Worm (Caenorhabditis elegans) whole organism, L1 larva: Measurements from ENCODE around the gene C10F3.7.

Experiments used
- C04F5.9 ChIP-seq: sonication (generic microtip); optimal IDR thresholded peaks from 2 replicates; lab custom pipeline; 2016; ENCODE audit warnings: missing genetic modification characterization, missing compliant biosample characterization
- C16A3.4 ChIP-seq: fragments of 150-350 bp; optimal IDR thresholded peaks from 2 replicates; lab custom pipeline; 2014; ENCODE audit warnings: missing biosample characterization, missing genetic modification characterization
- Y116A8C.19 ChIP-seq: sonication (generic microtip); optimal IDR thresholded peaks from 2 replicates; lab custom pipeline; 2016; ENCODE audit warnings: missing compliant biosample characterization, missing genetic modification characterization, borderline replicate concordance
- aha-1 ChIP-seq: fragments of 150-350 bp; optimal IDR thresholded peaks from 2 replicates; lab custom pipeline; 2014; ENCODE audit warnings: missing biosample characterization, missing genetic modification characterization
- aly-2 ChIP-seq: fragments of 150-350 bp; optimal IDR thresholded peaks from 2 replicates; lab custom pipeline; 2014; ENCODE audit warnings: missing biosample characterization, missing genetic modification characterization
- blmp-1 ChIP-seq: fragments of 150-350 bp; optimal IDR thresholded peaks from 2 replicates; lab custom pipeline; 2014; ENCODE audit warnings: missing biosample characterization, missing genetic modification characterization
- ceh-63 ChIP-seq: fragments of 200-800 bp; sonication (Bioruptor generic); optimal IDR thresholded peaks from 2 replicates; lab custom pipeline; 2018; ENCODE audit warnings: mild to moderate bottlenecking, missing genetic modification characterization, missing compliant biosample characterization
- ceh-8 ChIP-seq: fragments of 200-800 bp; sonication (Bioruptor generic); optimal IDR thresholded peaks from 2 replicates; lab custom pipeline; 2018; ENCODE audit warnings: mild to moderate bottlenecking, missing genetic modification characterization, moderate library complexity, missing compliant biosample characterization
- ceh-90 ChIP-seq: sonication (generic microtip); optimal IDR thresholded peaks from 2 replicates; lab custom pipeline; 2016; ENCODE audit warnings: missing genetic modification characterization, missing compliant biosample characterization
- ces-1 ChIP-seq: fragments of 150-350 bp; optimal IDR thresholded peaks from 2 replicates; lab custom pipeline; 2014; ENCODE audit warnings: missing biosample characterization, missing genetic modification reagents, missing genetic modification characterization
- dpl-1 ChIP-seq, 3 experiments: fragments of 150-350 bp in 2 of 3; sonication (generic microtip) in 1 of 3; optimal IDR thresholded peaks; 2 replicates each; lab custom pipeline; 2014 to 2017; ENCODE audit warnings: missing biosample characterization in 3 of 3, missing genetic modification characterization in 3 of 3, missing genetic modification reagents in 3 of 3
- dsc-1 ChIP-seq: sonication (generic microtip); optimal IDR thresholded peaks from 2 replicates; lab custom pipeline; 2016; ENCODE audit warnings: mild to moderate bottlenecking, missing genetic modification characterization, missing compliant biosample characterization
- efl-1 ChIP-seq, 4 experiments: fragments of 150-350 bp; optimal IDR thresholded peaks in 3 of 4; peaks in 1 of 4; 1 replicate in 1 of 4; 2 replicates in 3 of 4; lab custom pipeline; 2014; ENCODE audit warnings: missing biosample characterization in 2 of 4, missing genetic modification characterization in 2 of 4, missing genetic modification reagents in 2 of 4
- efl-3 ChIP-seq: fragments of 200-800 bp; sonication (Bioruptor generic); optimal IDR thresholded peaks from 2 replicates; lab custom pipeline; 2018; ENCODE audit warnings: mild to moderate bottlenecking, missing genetic modification characterization, missing compliant biosample characterization
- egl-13 ChIP-seq: sonication (generic microtip); optimal IDR thresholded peaks from 2 replicates; lab custom pipeline; 2016; ENCODE audit warnings: missing genotype, missing genetic modification reagents, missing genetic modification characterization, missing compliant biosample characterization
- egl-27 ChIP-seq, 2 experiments: fragments of 150-350 bp in 1 of 2; sonication (generic microtip); optimal IDR thresholded peaks; 3 replicates each; lab custom pipeline; 2017 to 2018; ENCODE audit warnings: missing biosample characterization in 2 of 2, missing genetic modification characterization in 2 of 2, missing genetic modification reagents in 2 of 2
- elt-2 ChIP-seq: sonication (generic microtip); optimal IDR thresholded peaks from 2 replicates; lab custom pipeline; 2016; ENCODE audit warnings: missing genetic modification characterization, mild to moderate bottlenecking, inconsistent platforms, missing compliant biosample characterization, missing genetic modification reagents
- elt-3 ChIP-seq, 6 experiments: fragments of 150-350 bp in 1 of 6; sonication (generic microtip); optimal IDR thresholded peaks; 2 replicates each; lab custom pipeline; 2017 to 2018; ENCODE audit warnings: missing biosample characterization in 6 of 6, missing genetic modification characterization in 6 of 6, inconsistent platforms in 1 of 6
- fkh-4 ChIP-seq: sonication (generic microtip); optimal IDR thresholded peaks from 2 replicates; lab custom pipeline; 2016; ENCODE audit warnings: missing compliant biosample characterization, missing genetic modification characterization, borderline replicate concordance
- fkh-8 ChIP-seq: sonication (generic microtip); optimal IDR thresholded peaks from 2 replicates; lab custom pipeline; 2016; ENCODE audit warnings: mild to moderate bottlenecking, missing genetic modification characterization, missing compliant biosample characterization
- grh-1 ChIP-seq: fragments of 200-800 bp; sonication (Bioruptor generic); IDR thresholded peaks from 2 replicates; pipeline ENCODE4 v1.3.6; 2022; ENCODE audit warnings: missing genetic modification reagents, missing genetic modification characterization, missing compliant biosample characterization
- hlh-17 ChIP-seq: fragments of 200-800 bp; sonication (Bioruptor generic); optimal IDR thresholded peaks from 2 replicates; lab custom pipeline; 2018; ENCODE audit warnings: missing genetic modification characterization, mild to moderate bottlenecking, missing compliant biosample characterization, moderate library complexity, borderline replicate concordance
- isw-1 ChIP-seq: fragments of 200-800 bp; sonication (Bioruptor generic); IDR thresholded peaks from 2 replicates; pipeline ENCODE4 v1.3.6; 2022; ENCODE audit warnings: missing genetic modification characterization, missing compliant biosample characterization
- jun-1 ChIP-seq: fragments of 150-350 bp; optimal IDR thresholded peaks from 2 replicates; lab custom pipeline; 2014; ENCODE audit warnings: missing biosample characterization, missing genetic modification reagents, missing genetic modification characterization
- lin-14 ChIP-seq: fragments of 200-800 bp; sonication (Bioruptor generic); optimal IDR thresholded peaks from 2 replicates; lab custom pipeline; 2018; ENCODE audit warnings: mild to moderate bottlenecking, missing genetic modification characterization, moderate library complexity, missing compliant biosample characterization
- lin-35 ChIP-seq, 2 experiments: fragments of 150-350 bp; optimal IDR thresholded peaks; 2 replicates each; lab custom pipeline; 2014; ENCODE audit warnings: missing biosample characterization in 2 of 2, missing genetic modification characterization in 2 of 2, missing genetic modification reagents in 2 of 2
- lir-3 ChIP-seq: sonication (generic microtip); optimal IDR thresholded peaks from 2 replicates; lab custom pipeline; 2016; ENCODE audit warnings: mild to moderate bottlenecking, missing genetic modification characterization, moderate library complexity, missing compliant biosample characterization; ENCODE audit not compliant: poor library complexity
- lsy-2 ChIP-seq, 2 experiments: fragments of 150-350 bp; optimal IDR thresholded peaks; 2 replicates each; lab custom pipeline; 2014; ENCODE audit warnings: missing biosample characterization in 2 of 2, missing genetic modification characterization in 2 of 2
- mab-9 ChIP-seq: fragments of 200-800 bp; sonication (Bioruptor generic); IDR thresholded peaks from 2 replicates; pipeline ENCODE4 v1.3.6; 2022; ENCODE audit warnings: missing genetic modification reagents, missing genetic modification characterization, missing compliant biosample characterization
- mdl-1 ChIP-seq, 2 experiments: fragments of 150-350 bp; optimal IDR thresholded peaks; 2 replicates each; lab custom pipeline; 2014 to 2017; ENCODE audit warnings: missing biosample characterization in 2 of 2, missing genetic modification characterization in 2 of 2, inconsistent platforms in 1 of 2
- mef-2 ChIP-seq: fragments of 150-350 bp; optimal IDR thresholded peaks from 2 replicates; lab custom pipeline; 2014; ENCODE audit warnings: missing biosample characterization, missing genetic modification characterization
- mep-1 ChIP-seq: fragments of 150-350 bp; optimal IDR thresholded peaks from 2 replicates; lab custom pipeline; 2014; ENCODE audit warnings: missing biosample characterization, missing genetic modification characterization
- nhr-12 ChIP-seq: sonication (generic microtip); optimal IDR thresholded peaks from 2 replicates; lab custom pipeline; 2017; ENCODE audit warnings: missing biosample characterization, missing genetic modification characterization
- nhr-47 ChIP-seq: sonication (generic microtip); optimal IDR thresholded peaks from 2 replicates; lab custom pipeline; 2016; ENCODE audit warnings: mild to moderate bottlenecking, missing genetic modification characterization, moderate library complexity, missing compliant biosample characterization
- nhr-85 ChIP-seq: sonication (generic microtip); peaks from one replicate; lab custom pipeline; 2016; ENCODE audit warnings: missing genetic modification characterization, inconsistent platforms, missing compliant biosample characterization
- nhr-90 ChIP-seq: sonication (generic microtip); optimal IDR thresholded peaks from 2 replicates; lab custom pipeline; 2016; ENCODE audit warnings: mild to moderate bottlenecking, missing genetic modification characterization, missing compliant biosample characterization; ENCODE audit not compliant: poor library complexity
- pag-3 ChIP-seq: sonication (generic microtip); optimal IDR thresholded peaks from 2 replicates; lab custom pipeline; 2017; ENCODE audit warnings: missing genetic modification characterization, mild to moderate bottlenecking, missing compliant biosample characterization, antibody characterized with exemption, borderline replicate concordance; ENCODE audit not compliant: insufficient read depth
- pax-3 ChIP-seq: fragments of 200-800 bp; sonication (Bioruptor generic); optimal IDR thresholded peaks from 2 replicates; lab custom pipeline; 2018; ENCODE audit warnings: mild to moderate bottlenecking, missing genetic modification characterization, moderate library complexity, missing compliant biosample characterization
- rnt-1 ChIP-seq: sonication (generic microtip); optimal IDR thresholded peaks from 2 replicates; lab custom pipeline; 2016; ENCODE audit warnings: mild to moderate bottlenecking, missing genetic modification characterization, moderate library complexity, missing compliant biosample characterization
- skn-1 ChIP-seq: fragments of 150-350 bp; optimal IDR thresholded peaks from 2 replicates; lab custom pipeline; 2014; ENCODE audit warnings: missing biosample characterization, missing genetic modification characterization
- snpc-4 ChIP-seq: fragments of 150-350 bp; optimal IDR thresholded peaks from 2 replicates; lab custom pipeline; 2014; ENCODE audit warnings: missing biosample characterization, missing genetic modification characterization
- sup-37 ChIP-seq: fragments of 200-800 bp; sonication (Bioruptor generic); optimal IDR thresholded peaks from 2 replicates; lab custom pipeline; 2018; ENCODE audit warnings: mild to moderate bottlenecking, missing genetic modification characterization, missing compliant biosample characterization
- swsn-7 ChIP-seq: sonication (generic microtip); optimal IDR thresholded peaks from 2 replicates; lab custom pipeline; 2016; ENCODE audit warnings: missing genetic modification characterization, missing compliant biosample characterization
- tbx-2 ChIP-seq: sonication (generic microtip); optimal IDR thresholded peaks from 2 replicates; lab custom pipeline; 2016; ENCODE audit warnings: missing genetic modification characterization, missing compliant biosample characterization
- unc-130 ChIP-seq: fragments of 150-350 bp; optimal IDR thresholded peaks from 2 replicates; lab custom pipeline; 2017; ENCODE audit warnings: missing biosample characterization, missing genetic modification characterization, inconsistent platforms
- unc-30 ChIP-seq: sonication (generic microtip); optimal IDR thresholded peaks from 2 replicates; lab custom pipeline; 2017; ENCODE audit warnings: missing biosample characterization, missing genetic modification characterization
- unc-62 ChIP-seq: fragments of 150-350 bp; optimal IDR thresholded peaks from 2 replicates; lab custom pipeline; 2014; ENCODE audit warnings: missing biosample characterization, missing genetic modification reagents, missing genetic modification characterization
- unc-98 ChIP-seq: fragments of 200-800 bp; sonication (Bioruptor generic); IDR thresholded peaks from 2 replicates; pipeline ENCODE4 v1.3.6; 2022; ENCODE audit warnings: missing genetic modification characterization, missing compliant biosample characterization
- zag-1 ChIP-seq: fragments of 150-350 bp; optimal IDR thresholded peaks from 2 replicates; lab custom pipeline; 2014; ENCODE audit warnings: missing biosample characterization, missing genetic modification characterization
- ztf-11 ChIP-seq, 2 experiments: sonication (generic microtip); optimal IDR thresholded peaks; 2 replicates each; lab custom pipeline; 2016 to 2017; ENCODE audit warnings: missing genetic modification characterization in 2 of 2, missing biosample characterization in 1 of 2, missing compliant biosample characterization in 1 of 2
- ztf-4 ChIP-seq: fragments of 150-350 bp; optimal IDR thresholded peaks from 2 replicates; lab custom pipeline; 2014; ENCODE audit warnings: missing biosample characterization, missing genetic modification characterization

C10F3.7 gene

DNA sequence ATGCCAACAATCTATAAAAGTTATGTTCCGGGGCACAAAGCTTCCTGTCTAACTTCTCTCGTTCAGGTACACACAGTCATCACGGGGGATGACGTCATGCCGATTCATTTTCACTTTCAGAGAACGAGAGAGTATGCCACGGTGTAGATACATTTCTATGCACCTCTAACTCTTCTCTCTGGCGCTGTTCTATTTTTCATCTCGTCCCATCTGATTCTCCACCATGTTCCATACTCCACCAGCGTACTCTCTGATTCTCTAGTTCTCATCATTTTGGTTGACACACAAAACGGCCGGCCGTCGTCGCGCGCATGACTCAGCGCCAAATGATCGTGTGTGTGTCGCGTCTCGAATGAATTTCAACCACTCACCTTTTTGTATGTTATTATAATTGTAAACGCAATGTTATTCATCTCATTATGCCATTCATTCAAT is 13.7 kb upstream of the C10F3.7 start (continued):
- peak; percentile 97 for TF ChIP-seq elt-2
- TF ChIP-seq dsc-1 (tag; lab: Kevin White, UChicago): peak; percentile 86
- TF ChIP-seq ztf-11 (tag; optimal IDR thresholded peaks at IDR 0.05; lab: Kevin White, UChicago): no peak
- peak; percentile 97 for TF ChIP-seq fkh-8 (tag; lab: Kevin White, UChicago)
- peak; percentile 85 for TF ChIP-seq skn-1 (tag; lab: Kevin White, UChicago)
- no peak for TF ChIP-seq nhr-12 (tag; lab: Kevin White, UChicago)
- TF ChIP-seq grh-1: peak; percentile 80
- TF ChIP-seq ceh-63: no peak
- TF ChIP-seq lin-35 (GFP tag; optimal IDR thresholded peaks at IDR 0.05; lab: Kevin White, UChicago): peak; percentile 79 to 89
- peak; percentile 49 for TF ChIP-seq C04F5.9
- TF ChIP-seq Y116A8C.19 (tag; lab: Kevin White, UChicago): no peak
- no peak for TF ChIP-seq efl-3 (GFP tag; lab: Kevin White, UChicago)
- no peak for TF ChIP-seq hlh-17 (GFP tag; lab: Kevin White, UChicago)
- TF ChIP-seq C16A3.4: peak; percentile 87
- TF ChIP-seq ceh-8: peak; percentile 75
- peak; percentile 99 for TF ChIP-seq blmp-1
- peak; percentile 74 to 91 for TF ChIP-seq egl-27 (tag; optimal IDR thresholded peaks at IDR 0.05; lab: Kevin White, UChicago)
- TF ChIP-seq nhr-90: peak; percentile 93
- TF ChIP-seq nhr-85 (tag; lab: Kevin White, UChicago): peak; percentile 99
- peak; percentile 83 for TF ChIP-seq lir-3
- TF ChIP-seq snpc-4: peak; percentile 43
- TF ChIP-seq lin-14 (GFP tag; lab: Kevin White, UChicago): peak; percentile 98
- no peak for TF ChIP-seq unc-62 (GFP tag; lab: Kevin White, UChicago)
- TF ChIP-seq mab-9 (GFP tag; lab: Robert Waterston, UW): peak; percentile 68
- TF ChIP-seq mep-1: peak; percentile 93
- TF ChIP-seq aly-2 (tag; lab: Kevin White, UChicago): peak; percentile 60
- TF ChIP-seq ztf-4 (tag; lab: Kevin White, UChicago): peak; percentile 96
- peak in 3 of 6 experiments; percentile 6 to 95 (median 94) for TF ChIP-seq elt-3 (tag; optimal IDR thresholded peaks at IDR 0.05; lab: Kevin White, UChicago)
- no peak for TF ChIP-seq fkh-4 (tag; lab: Kevin White, UChicago)
- TF ChIP-seq aha-1 (tag; lab: Kevin White, UChicago): peak; percentile 37
- peak; percentile 84 to 92 for TF ChIP-seq lsy-2 (tag; optimal IDR thresholded peaks at IDR 0.05; lab: Kevin White, UChicago)
- peak; percentile 64 to 69 (median 66) for TF ChIP-seq dpl-1 (GFP tag; optimal IDR thresholded peaks at IDR 0.05; lab: Kevin White, UChicago)
- peak; percentile 95 for TF ChIP-seq nhr-47
- peak; percentile 93 for TF ChIP-seq tbx-2 (tag; lab: Kevin White, UChicago)
- no peak for TF ChIP-seq unc-30 (tag; lab: Kevin White, UChicago)
- TF ChIP-seq sup-37 (GFP tag; lab: Kevin White, UChicago): peak; percentile 73
- TF ChIP-seq rnt-1 (tag; lab: Kevin White, UChicago): peak; percentile 81
- no peak for TF ChIP-seq ces-1
- peak; percentile 95 for TF ChIP-seq jun-1 (tag; lab: Kevin White, UChicago)
- TF ChIP-seq unc-130 (tag; lab: Kevin White, UChicago): peak; percentile 27
- peak; percentile 94 for TF ChIP-seq swsn-7 (tag; lab: Kevin White, UChicago)
- no peak for TF ChIP-seq zag-1
- TF ChIP-seq egl-13 (tag; lab: Kevin White, UChicago): peak; percentile 74
- peak; percentile 15 to 97 for TF ChIP-seq mdl-1 (tag; optimal IDR thresholded peaks at IDR 0.05; lab: Kevin White, UChicago)
- no peak for TF ChIP-seq ceh-90
- peak; percentile 82 to 92 for TF ChIP-seq efl-1 (optimal IDR thresholded peaks at IDR 0.05; lab: Kevin White, UChicago)
- TF ChIP-seq efl-1 (GFP tag; optimal IDR thresholded peaks at IDR 0.05 in 1 of 2; lab: Kevin White, UChicago): peak; percentile 56 to 94
- peak; percentile 85 for TF ChIP-seq pag-3 (tag; lab: Kevin White, UChicago)
- TF ChIP-seq mef-2: peak; percentile 80
- TF ChIP-seq pax-3 (tag; lab: Kevin White, UChicago): peak; percentile 88
- TF ChIP-seq unc-98 (GFP tag; lab: Robert Waterston, UW): no peak
- TF ChIP-seq isw-1: peak; percentile 68
